Worm (Caenorhabditis elegans) whole organism, late embryonic: Measurements from ENCODE around the gene F38A1.11.

ENCODE experiments used
- ceh-14 ChIP-seq: sonication (generic microtip); optimal IDR thresholded peaks from 2 replicates; lab custom pipeline; 2016; ENCODE audit warnings: missing genotype, missing genetic modification characterization, missing compliant biosample characterization
- ceh-6 ChIP-seq: fragments of 200-800 bp; sonication (Bioruptor generic); optimal IDR thresholded peaks from 2 replicates; lab custom pipeline; 2018; ENCODE audit warnings: mild to moderate bottlenecking, missing genetic modification characterization, missing compliant biosample characterization
- dve-1 ChIP-seq: sonication (generic microtip); optimal IDR thresholded peaks from 2 replicates; lab custom pipeline; 2017; ENCODE audit warnings: antibody characterized with exemption, mild to moderate bottlenecking, missing genetic modification characterization, missing compliant biosample characterization
- fax-1 ChIP-seq: sonication (generic microtip); optimal IDR thresholded peaks from 2 replicates; lab custom pipeline; 2016; ENCODE audit warnings: missing genotype, missing genetic modification characterization, missing compliant biosample characterization
- madf-2 ChIP-seq: sonication (generic microtip); optimal IDR thresholded peaks from 2 replicates; lab custom pipeline; 2017; ENCODE audit warnings: missing genetic modification characterization, missing compliant biosample characterization
- pha-4 ChIP-seq: fragments of 150-350 bp; optimal IDR thresholded peaks from 2 replicates; lab custom pipeline; 2018; ENCODE audit warnings: missing biosample characterization, missing genetic modification reagents, missing genetic modification characterization
- ref-2 ChIP-seq: sonication (generic microtip); optimal IDR thresholded peaks from 2 replicates; lab custom pipeline; 2016; ENCODE audit warnings: missing genetic modification characterization, missing compliant biosample characterization
- syd-9 ChIP-seq: sonication (generic microtip); optimal IDR thresholded peaks from 2 replicates; lab custom pipeline; 2016; ENCODE audit warnings: mild to moderate bottlenecking, missing genetic modification characterization, moderate library complexity, missing compliant biosample characterization

F38A1.11 gene

ce11 chrIV:1289327-1289726 lies 42.1 kb downstream of the F38A1.11 start, which contains the start of gene plst-1:
TSS of gene plst-1 (plus strand) at chrIV:1289627.
- TF ChIP-seq dve-1 (tag; lab: Kevin White, UChicago), result no peak
- no peak for TF ChIP-seq ref-2 (tag; lab: Kevin White, UChicago)
- TF ChIP-seq ceh-6 (GFP tag; lab: Kevin White, UChicago), result no peak
- no peak for TF ChIP-seq pha-4
- TF ChIP-seq ceh-14, result no peak
- no peak for TF ChIP-seq fax-1
- TF ChIP-seq syd-9 (tag; lab: Kevin White, UChicago), result no peak
- no peak for TF ChIP-seq madf-2 (tag; lab: Kevin White, UChicago)
